Worm (Caenorhabditis elegans) whole organism, midembryonic: ENCODE results near the gene nas-31.

Source experiments
- klf-2 ChIP-seq: fragments of 200-800 bp; sonication (Bioruptor generic); conservative IDR thresholded peaks from 2 replicates; pipeline ENCODE4 v1.3.6; 2022; ENCODE audit warnings: missing genetic modification reagents, missing genetic modification characterization, missing compliant biosample characterization
- ref-1 ChIP-seq: fragments of 200-800 bp; sonication (Bioruptor generic); conservative IDR thresholded peaks from 2 replicates; pipeline ENCODE4 v1.3.6; 2022; ENCODE audit warnings: missing genetic modification reagents, missing genetic modification characterization, missing compliant biosample characterization
- tab-1 ChIP-seq: fragments of 200-800 bp; sonication (Bioruptor generic); IDR thresholded peaks from 2 replicates; pipeline ENCODE4 v1.3.6; 2022; ENCODE audit warnings: missing genetic modification characterization, missing compliant biosample characterization
- ztf-29 ChIP-seq: fragments of 200-800 bp; sonication (Bioruptor generic); IDR thresholded peaks from 2 replicates; pipeline ENCODE4 v1.3.6; 2022; ENCODE audit warnings: missing genetic modification reagents, missing genetic modification characterization, missing compliant biosample characterization

DNA sequence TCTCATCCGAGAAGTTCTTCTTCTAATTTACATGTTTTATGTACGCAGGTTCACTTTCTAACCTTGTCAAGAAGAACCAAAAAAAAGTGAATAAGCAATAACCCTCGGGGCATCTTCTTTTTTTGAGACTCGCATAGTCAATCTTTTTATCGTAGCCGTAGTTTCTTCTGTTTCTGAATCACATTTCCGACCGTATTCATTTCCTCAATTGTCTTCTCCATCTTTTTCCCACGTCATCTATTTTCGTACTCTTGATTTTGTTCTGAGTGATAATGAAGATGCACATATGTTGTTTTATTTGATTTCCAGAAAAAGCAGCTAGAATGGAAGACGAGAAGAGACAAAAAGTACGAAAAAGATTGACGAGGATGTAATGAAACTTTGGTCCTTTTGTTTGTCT lies 23.3 kb upstream of the nas-31 start:
- TF ChIP-seq ref-1 (GFP tag; lab: Robert Waterston, UW) = no peak
- no peak for TF ChIP-seq tab-1 (GFP tag; lab: Robert Waterston, UW)
- TF ChIP-seq ztf-29 = no peak
- TF ChIP-seq klf-2 (GFP tag; lab: Robert Waterston, UW) = no peak
